Worm (Caenorhabditis elegans): ENCODE results near the gene T05G5.5.

ce11 chrIII:9745333-9745897 is 5.8 kb downstream of the T05G5.5 start:
- TF ChIP-seq elt-2 (tag; optimal IDR thresholded peaks at IDR 0.05) (no peak), unc-86 (tag; optimal IDR thresholded peaks at IDR 0.05) (no peak), pros-1 (tag; optimal IDR thresholded peaks at IDR 0.05) (no peak), pha-4 (tag; optimal IDR thresholded peaks at IDR 0.05) (no peak), unc-42 (tag; optimal IDR thresholded peaks at IDR 0.05) (no peak), ceh-45 (GFP tag; IDR thresholded peaks at IDR 0.05) (no peak), ama-1 (optimal IDR thresholded peaks at IDR 0.05) (no peak), syd-9 (tag; optimal IDR thresholded peaks at IDR 0.05) (no peak), F13H6.1 (tag; optimal IDR thresholded peaks at IDR 0.05) (no peak)

Measured in whole organism, late embryonic.